Fruit fly (Drosophila melanogaster): ENCODE measurements around the gene Rcd7.

Rcd7 gene

DNA sequence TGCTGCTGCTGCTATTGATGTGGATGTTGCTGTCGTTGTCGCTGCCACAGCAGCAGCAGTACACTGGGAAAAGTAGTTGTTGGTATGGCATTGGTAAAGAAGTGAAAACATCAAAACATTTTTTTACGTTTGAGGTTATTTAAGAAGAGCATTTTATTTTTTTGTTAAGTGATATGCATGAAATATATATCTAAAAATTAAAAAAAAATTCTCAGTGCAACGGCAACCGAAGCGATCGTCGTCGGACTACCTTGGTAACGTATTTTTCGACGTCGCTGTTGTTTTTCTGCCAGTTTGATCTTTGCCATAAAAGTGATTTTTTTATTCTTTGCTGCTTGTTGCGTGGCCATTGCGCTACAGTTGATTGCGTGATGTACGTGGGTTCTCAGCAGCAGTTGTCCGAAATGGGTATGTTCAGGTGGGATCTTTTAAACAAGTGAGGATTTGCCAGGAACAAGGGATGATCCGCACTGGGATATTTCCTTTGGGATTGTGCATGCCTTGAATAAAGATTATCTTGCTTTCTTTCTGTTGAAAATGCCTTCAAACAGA is 15.9 kb downstream of the Rcd7 start (continued):
- TF ChIP-seq chif (GFP tag; optimal IDR thresholded peaks at IDR 0.05) (peak; percentile 89 to 96), stc (GFP tag; IDR thresholded peaks at IDR 0.05) (peak; percentile 90), dati (GFP tag; IDR thresholded peaks at IDR 0.05) (peak; percentile 91), sens-2 (GFP tag; IDR thresholded peaks at IDR 0.05) (peak; percentile 96), wor (GFP tag; IDR thresholded peaks at IDR 0.05) (peak; percentile 89), bcd (GFP tag; optimal IDR thresholded peaks at IDR 0.05) (peak; percentile 94), Atf-2 (GFP tag; optimal IDR thresholded peaks at IDR 0.05) (peak; percentile 91), Usf (GFP tag; optimal IDR thresholded peaks at IDR 0.05) (peak; percentile 92), dan (GFP tag; IDR thresholded peaks at IDR 0.05) (no peak; the same call in 1 of the 2 replicates), Neu2 (GFP tag; optimal IDR thresholded peaks at IDR 0.05; ENCODE audit: borderline replicate concordance) (peak; percentile 87), hb (GFP tag; IDR thresholded peaks at IDR 0.05; ENCODE audit: partially characterized antibody) (no peak), HHEX (GFP tag; optimal IDR thresholded peaks at IDR 0.05) (peak; percentile 93), CG34224 (GFP tag; IDR thresholded peaks at IDR 0.05; ENCODE audit: partially characterized antibody) (no peak), Blimp-1 (GFP tag; optimal IDR thresholded peaks at IDR 0.05) (peak; percentile 93), unc-4 (GFP tag; IDR thresholded peaks at IDR 0.05; ENCODE audit: partially characterized antibody) (no peak), bigmax (GFP tag; optimal IDR thresholded peaks at IDR 0.05) (peak; percentile 70), gt (GFP tag; IDR thresholded peaks at IDR 0.05) (peak; percentile 87), MBD-R2 (GFP tag; IDR thresholded peaks at IDR 0.05) (peak; percentile 92), CG31441 (GFP tag; IDR thresholded peaks at IDR 0.05) (peak; percentile 95), ci (GFP tag; IDR thresholded peaks at IDR 0.05) (peak; percentile 97), sens (GFP tag) (peak; percentile 99), Nf-YB (GFP tag; optimal IDR thresholded peaks at IDR 0.05) (peak; percentile 83), sc (optimal IDR thresholded peaks at IDR 0.05) (no peak), sc (GFP tag; optimal IDR thresholded peaks at IDR 0.05) (peak; percentile 94), CG30020 (tag; optimal IDR thresholded peaks at IDR 0.05) (peak; percentile 81), NK7.1 (GFP tag; optimal IDR thresholded peaks at IDR 0.05) (peak; percentile 68), pnt (GFP tag; optimal IDR thresholded peaks at IDR 0.05) (peak; percentile 93), pros (GFP tag; optimal IDR thresholded peaks at IDR 0.05) (peak; percentile 40), CG8478 (optimal IDR thresholded peaks at IDR 0.05) (no peak), CG17568 (GFP tag; optimal IDR thresholded peaks at IDR 0.05) (peak; percentile 93), ftz-f1 (GFP tag; optimal IDR thresholded peaks at IDR 0.05) (peak; percentile 62), CG18262 (tag; optimal IDR thresholded peaks at IDR 0.05) (peak; percentile 95), seq (GFP tag; IDR thresholded peaks at IDR 0.05) (peak; percentile 94), CoRest (tag; optimal IDR thresholded peaks at IDR 0.05) (peak; percentile 97), CG5953 (GFP tag; IDR thresholded peaks at IDR 0.05) (peak; percentile 89), CG13287 (GFP tag; IDR thresholded peaks at IDR 0.05; ENCODE audit: partially characterized antibody) (no peak), CG3407 (GFP tag; optimal IDR thresholded peaks at IDR 0.05) (peak; percentile 89), CG17385 (GFP tag; optimal IDR thresholded peaks at IDR 0.05) (peak; percentile 93), H2.0 (GFP tag; IDR thresholded peaks at IDR 0.05) (peak; percentile 95), CG5245 (GFP tag; optimal IDR thresholded peaks at IDR 0.05) (peak; percentile 94), CG4617 (GFP tag; optimal IDR thresholded peaks at IDR 0.05; ENCODE audit: borderline replicate concordance) (peak; percentile 90), Atf6 (GFP tag; IDR thresholded peaks at IDR 0.05) (peak; percentile 95), CG4404 (GFP tag; IDR thresholded peaks at IDR 0.05) (peak; percentile 98), BtbVII (GFP tag; optimal IDR thresholded peaks at IDR 0.05) (peak; percentile 90), ash1 (GFP tag; optimal IDR thresholded peaks at IDR 0.05) (peak; percentile 44), CG10654 (GFP tag; optimal IDR thresholded peaks at IDR 0.05) (peak; percentile 94), Mes4 (GFP tag; optimal IDR thresholded peaks at IDR 0.05) (peak; percentile 87), E2f2 (GFP tag; IDR thresholded peaks at IDR 0.05) (peak; percentile 80), MESR4 (GFP tag; optimal IDR thresholded peaks at IDR 0.05) (peak; percentile 36), CG3995 (GFP tag; optimal IDR thresholded peaks at IDR 0.05) (peak; percentile 69), twi (tag; optimal IDR thresholded peaks at IDR 0.05) (peak; percentile 92)

Measured in whole organism, embryonic.